Fruit fly (Drosophila melanogaster) whole organism, embryonic: ENCODE measurements around the gene alphaTub67C.

Experiments used
- CG10321 ChIP-seq: fragments of 200-800 bp; sonication (Bioruptor generic); IDR thresholded peaks from 2 replicates; pipeline ENCODE4 v1.3.6; 2022; ENCODE audit warnings: missing biosample characterization, missing genetic modification characterization
- CG10979 ChIP-seq: fragments of 200-800 bp; sonication (Bioruptor generic); optimal IDR thresholded peaks from 2 replicates; lab custom pipeline; 2018; ENCODE audit warnings: missing biosample characterization, mild to moderate bottlenecking, missing genetic modification characterization, moderate library complexity
- CG11560 ChIP-seq: fragments of 200-800 bp; sonication (Bioruptor generic); IDR thresholded peaks from 3 replicates; pipeline ENCODE4 v1.3.6; 2022; ENCODE audit warnings: missing biosample characterization, missing genetic modification characterization
- CG12219 ChIP-seq: fragments of 200-800 bp; sonication (Bioruptor generic); optimal IDR thresholded peaks from 3 replicates; lab custom pipeline; 2018; ENCODE audit warnings: missing biosample characterization, mild to moderate bottlenecking, missing genetic modification characterization
- CG12744 ChIP-seq: fragments of 200-800 bp; sonication (Bioruptor generic); optimal IDR thresholded peaks from 2 replicates; lab custom pipeline; 2016; ENCODE audit warnings: missing biosample characterization, missing genetic modification characterization
- CG13424 ChIP-seq: fragments of 200-800 bp; sonication (Bioruptor generic); optimal IDR thresholded peaks from 2 replicates; lab custom pipeline; 2019; ENCODE audit warnings: missing biosample characterization, mild to moderate bottlenecking, missing genetic modification characterization, moderate library complexity
- CG14860 ChIP-seq: fragments of 200-800 bp; sonication (Bioruptor generic); IDR thresholded peaks from 3 replicates; pipeline ENCODE4 v1.3.6; 2022; ENCODE audit warnings: missing biosample characterization, missing genetic modification characterization; ENCODE audit not compliant: partially characterized antibody
- CG17385 ChIP-seq: fragments of 200-800 bp; sonication (Bioruptor generic); optimal IDR thresholded peaks from 3 replicates; lab custom pipeline; 2018; ENCODE audit warnings: missing biosample characterization, mild to moderate bottlenecking, missing genetic modification characterization
- CG1832 ChIP-seq: fragments of 200-800 bp; sonication (Bioruptor generic); optimal IDR thresholded peaks from 2 replicates; lab custom pipeline; 2017; ENCODE audit warnings: missing biosample characterization, mild to moderate bottlenecking, missing genetic modification characterization, inconsistent platforms
- CG2712 ChIP-seq: fragments of 200-800 bp; optimal IDR thresholded peaks from 3 replicates; lab custom pipeline; 2019; ENCODE audit warnings: missing biosample characterization, mild to moderate bottlenecking, missing genetic modification characterization, moderate library complexity
- CG31388 ChIP-seq: fragments of 200-800 bp; sonication (Bioruptor generic); optimal IDR thresholded peaks from 2 replicates; lab custom pipeline; 2016; ENCODE audit warnings: missing biosample characterization, missing genetic modification characterization
- CG33557 ChIP-seq: fragments of 200-800 bp; sonication (Bioruptor generic); optimal IDR thresholded peaks from 2 replicates; lab custom pipeline; 2019; ENCODE audit warnings: missing biosample characterization, mild to moderate bottlenecking, missing genetic modification characterization, moderate library complexity
- CG3407 ChIP-seq: fragments of 200-800 bp; sonication (Bioruptor generic); optimal IDR thresholded peaks from 2 replicates; lab custom pipeline; 2018; ENCODE audit warnings: missing biosample characterization, mild to moderate bottlenecking, missing genetic modification characterization
- CG34224 ChIP-seq: fragments of 200-800 bp; sonication (Bioruptor generic); IDR thresholded peaks from 3 replicates; pipeline ENCODE4 v1.3.6; 2022; ENCODE audit warnings: missing biosample characterization, missing genetic modification characterization; ENCODE audit not compliant: partially characterized antibody
- CG3726 ChIP-seq: fragments of 200-800 bp; sonication (Bioruptor generic); IDR thresholded peaks from 3 replicates; pipeline ENCODE4, ENCODE4 v1.3.6; 2022; ENCODE audit warnings: missing biosample characterization, missing genetic modification characterization
- CG3838 ChIP-seq: fragments of 200-800 bp; sonication (Bioruptor generic); optimal IDR thresholded peaks from 3 replicates; lab custom pipeline; 2016; ENCODE audit warnings: missing biosample characterization, missing genetic modification characterization
- CG4282 ChIP-seq: fragments of 200-800 bp; sonication (Bioruptor generic); optimal IDR thresholded peaks from 2 replicates; lab custom pipeline; 2016; ENCODE audit warnings: missing biosample characterization, missing genetic modification characterization
- CG6272 ChIP-seq: fragments of 200-800 bp; sonication (Bioruptor generic); IDR thresholded peaks from 2 replicates; pipeline ENCODE4 v1.3.6; 2022; ENCODE audit warnings: missing biosample characterization, missing genetic modification characterization
- CG7987 ChIP-seq: fragments of 200-800 bp; sonication (Bioruptor generic); optimal IDR thresholded peaks from 2 replicates; lab custom pipeline; 2018; ENCODE audit warnings: missing biosample characterization, mild to moderate bottlenecking, missing genetic modification characterization, moderate library complexity
- CG8089 ChIP-seq: fragments of 200-800 bp; sonication (Bioruptor generic); optimal IDR thresholded peaks from 3 replicates; lab custom pipeline; 2016; ENCODE audit warnings: missing biosample characterization, missing genetic modification characterization
- CG8388 ChIP-seq: fragments of 200-800 bp; sonication (Bioruptor generic); optimal IDR thresholded peaks from 2 replicates; lab custom pipeline; 2019; ENCODE audit warnings: missing biosample characterization, mild to moderate bottlenecking, missing genetic modification characterization, moderate library complexity
- CG8924 ChIP-seq: fragments of 200-800 bp; optimal IDR thresholded peaks from 3 replicates; lab custom pipeline; 2019; ENCODE audit warnings: missing biosample characterization, mild to moderate bottlenecking, missing genetic modification characterization, moderate library complexity
- CG9609 ChIP-seq: fragments of 200-800 bp; sonication (Bioruptor generic); optimal IDR thresholded peaks from 3 replicates; lab custom pipeline; 2016; ENCODE audit warnings: missing biosample characterization, missing genetic modification characterization
- Dip2 ChIP-seq: fragments of 200-800 bp; sonication (Bioruptor generic); IDR thresholded peaks from 2 replicates; pipeline ENCODE4 v1.3.6; 2022; ENCODE audit warnings: missing biosample characterization, missing genetic modification characterization
- Dll ChIP-seq: fragments of 200-800 bp; sonication (Bioruptor generic); IDR thresholded peaks from 4 replicates; pipeline ENCODE4 v1.3.6; 2022; ENCODE audit warnings: missing biosample characterization, missing genetic modification characterization; ENCODE audit not compliant: partially characterized antibody
- Drgx ChIP-seq: fragments of 200-800 bp; sonication (Bioruptor generic); IDR thresholded peaks from 2 replicates; pipeline ENCODE4 v1.3.6; 2022; ENCODE audit warnings: missing biosample characterization, missing genetic modification characterization
- Hsf ChIP-seq: fragments of 200-800 bp; sonication (Bioruptor generic); optimal IDR thresholded peaks from 3 replicates; lab custom pipeline; 2016; ENCODE audit warnings: missing biosample characterization, missing genetic modification characterization
- Nf-YA ChIP-seq: fragments of 200-800 bp; sonication (Bioruptor generic); IDR thresholded peaks from 2 replicates; pipeline ENCODE4 v1.3.6; 2022; ENCODE audit warnings: missing biosample characterization, missing genetic modification characterization
- Optix ChIP-seq: fragments of 200-800 bp; sonication (Bioruptor generic); IDR thresholded peaks from 3 replicates; pipeline ENCODE4 v1.3.6; 2022; ENCODE audit warnings: missing biosample characterization, missing genetic modification characterization
- Ssrp ChIP-seq: fragments of 200-800 bp; sonication (Bioruptor generic); optimal IDR thresholded peaks from 2 replicates; lab custom pipeline; 2018; ENCODE audit warnings: missing biosample characterization, mild to moderate bottlenecking, missing genetic modification characterization, moderate library complexity
- Trl ChIP-seq, 3 experiments: fragments of >200 bp in 2 of 3; fragments of 200-800 bp in 1 of 3; sonication (Bioruptor generic) in 1 of 3; optimal IDR thresholded peaks; 2 replicates in 1 of 3; 3 replicates in 2 of 3; lab custom pipeline; 2016 to 2017; ENCODE audit warnings: missing biosample characterization in 1 of 3, missing genetic modification characterization in 1 of 3
- ash1 ChIP-seq: fragments of 200-800 bp; sonication (Bioruptor generic); optimal IDR thresholded peaks from 2 replicates; lab custom pipeline; 2018; ENCODE audit warnings: missing biosample characterization, mild to moderate bottlenecking, missing genetic modification characterization
- bab2 ChIP-seq: fragments of 200-800 bp; sonication (Bioruptor generic); optimal IDR thresholded peaks from 2 replicates; lab custom pipeline; 2016; ENCODE audit warnings: missing biosample characterization, missing genetic modification characterization
- bsh ChIP-seq, 2 experiments: fragments of 200-800 bp; sonication (Bioruptor generic); optimal IDR thresholded peaks; 2 replicates each; lab custom pipeline; 2017 to 2018; ENCODE audit warnings: mild to moderate bottlenecking in 2 of 2, missing biosample characterization in 2 of 2, missing genetic modification characterization in 2 of 2, moderate library complexity in 1 of 2
- cg ChIP-seq: fragments of 200-800 bp; sonication (Bioruptor generic); optimal IDR thresholded peaks from 3 replicates; lab custom pipeline; 2019; ENCODE audit warnings: missing biosample characterization, mild to moderate bottlenecking, missing genetic modification characterization, moderate library complexity
- cwo ChIP-seq: fragments of 200-800 bp; sonication (Bioruptor generic); optimal IDR thresholded peaks from 3 replicates; lab custom pipeline; 2017; ENCODE audit warnings: missing biosample characterization, missing genetic modification characterization, mild to moderate bottlenecking, moderate library complexity, missing genetic modification reagents
- fru ChIP-seq: fragments of >200 bp; optimal IDR thresholded peaks from 2 replicates; lab custom pipeline; 2017
- ftz-f1 ChIP-seq: fragments of 200-800 bp; sonication (Bioruptor generic); optimal IDR thresholded peaks from 2 replicates; lab custom pipeline; 2016; ENCODE audit warnings: missing biosample characterization, missing genetic modification characterization
- kni ChIP-seq: fragments of 200-800 bp; sonication (Bioruptor generic); optimal IDR thresholded peaks from 3 replicates; lab custom pipeline; 2017; ENCODE audit warnings: mild to moderate bottlenecking, missing biosample characterization, missing genetic modification reagents, missing genetic modification characterization
- lola ChIP-seq, 3 experiments: fragments of >200 bp in 2 of 3; fragments of 200-800 bp in 1 of 3; sonication (Bioruptor generic) in 1 of 3; optimal IDR thresholded peaks; 2 replicates each; lab custom pipeline; 2017 to 2019; ENCODE audit warnings: missing biosample characterization in 3 of 3, missing genetic modification characterization in 3 of 3, mild to moderate bottlenecking in 1 of 3, moderate library complexity in 1 of 3
- row ChIP-seq: fragments of 200-800 bp; sonication (Bioruptor generic); IDR thresholded peaks from 3 replicates; pipeline ENCODE4 v1.3.6; 2022; ENCODE audit warnings: missing biosample characterization, missing genetic modification characterization
- sc ChIP-seq, 3 experiments: fragments of >200 bp in 2 of 3; fragments of 200-800 bp in 1 of 3; sonication (Bioruptor generic) in 1 of 3; optimal IDR thresholded peaks; 2 replicates in 2 of 3; 3 replicates in 1 of 3; lab custom pipeline; 2017; ENCODE audit warnings: mild to moderate bottlenecking in 1 of 3, missing biosample characterization in 1 of 3, missing genetic modification characterization in 1 of 3, missing genetic modification reagents in 1 of 3
- sr ChIP-seq: fragments of 200-800 bp; sonication (Bioruptor generic); IDR thresholded peaks from 3 replicates; pipeline ENCODE4 v1.3.6; 2022; ENCODE audit warnings: missing biosample characterization, missing genetic modification characterization
- ssp ChIP-seq: fragments of 200-800 bp; sonication (Bioruptor generic); IDR thresholded peaks from 2 replicates; pipeline ENCODE4 v1.3.6; 2022; ENCODE audit warnings: missing biosample characterization, missing genetic modification characterization
- tap ChIP-seq: fragments of 200-800 bp; optimal IDR thresholded peaks from 3 replicates; lab custom pipeline; 2019; ENCODE audit warnings: missing biosample characterization, mild to moderate bottlenecking, missing genetic modification characterization, moderate library complexity
- zen ChIP-seq: fragments of 200-800 bp; sonication (Bioruptor generic); optimal IDR thresholded peaks from 3 replicates; lab custom pipeline; 2018; ENCODE audit warnings: missing biosample characterization, mild to moderate bottlenecking, missing genetic modification characterization, moderate library complexity

alphaTub67C gene

DNA sequence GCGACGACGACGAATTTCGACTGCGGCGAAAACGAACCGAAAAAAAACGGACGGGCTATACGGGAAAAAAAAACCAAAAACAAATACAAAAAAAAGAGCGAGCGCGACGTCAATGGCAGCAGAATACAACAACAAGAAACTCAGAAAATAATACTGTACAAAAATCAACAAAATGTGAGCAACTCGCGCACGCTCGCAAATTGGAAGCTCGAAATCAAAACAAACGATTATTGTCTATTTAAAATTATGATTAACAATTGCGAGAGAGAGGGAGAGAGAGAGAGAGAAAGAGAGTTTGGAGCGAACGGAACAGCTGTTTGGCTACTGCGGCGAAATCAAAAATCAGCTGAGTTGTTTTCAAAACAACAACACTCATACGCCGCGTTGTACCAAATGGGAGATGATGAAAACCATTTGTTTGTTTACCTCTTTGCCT, 5.5 kb upstream of the alphaTub67C start (continued):
- TF ChIP-seq CG34224 (peak; percentile 72), CG12219 (GFP tag; lab: Kevin White, UChicago) (no peak), Dll (GFP tag; lab: Robert Waterston, UW) (peak; percentile 64), CG6272 (GFP tag; lab: Robert Waterston, UW) (no peak), CG14860 (no peak), fru (lab: Kevin White, UChicago) (no peak), Ssrp (no peak), CG3726 (GFP tag; lab: Robert Waterston, UW) (no peak), CG12744 (GFP tag; lab: Kevin White, UChicago) (no peak)
- TF ChIP-seq, all 482 proteins: peak for 42

DNA sequence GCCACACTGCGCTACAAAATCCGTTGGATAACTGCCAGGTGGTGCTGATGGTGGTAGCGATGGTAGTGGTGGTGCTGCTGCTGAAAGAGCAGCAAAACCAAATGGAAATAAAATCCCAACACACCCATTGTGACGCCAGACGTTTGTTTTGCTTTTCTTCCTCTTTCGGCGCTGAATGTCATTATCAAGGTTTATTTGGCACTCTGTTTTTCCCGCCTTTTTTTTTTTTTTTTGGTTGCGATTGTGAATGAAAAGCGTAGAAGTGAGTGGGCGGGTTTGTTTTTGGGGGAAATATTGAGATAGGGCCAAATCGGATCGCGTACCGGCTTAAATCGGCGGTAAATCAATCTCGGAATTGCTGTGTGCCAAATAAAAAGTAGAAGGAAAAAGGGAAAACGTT, 3.8 kb upstream of the alphaTub67C start:
- TF ChIP-seq cwo, result no peak
- TF ChIP-seq ftz-f1 (GFP tag; lab: Kevin White, UChicago), result peak; percentile 4
- TF ChIP-seq Drgx (GFP tag; lab: Robert Waterston, UW), result 0 out of 2 replicates have a peak, but pooled peaks have one; percentile 9
- peak; percentile 37 for TF ChIP-seq CG17385 (GFP tag; lab: Kevin White, UChicago)
- TF ChIP-seq sr, result peak; percentile 56; the same call in 1 of the 3 replicates

DNA sequence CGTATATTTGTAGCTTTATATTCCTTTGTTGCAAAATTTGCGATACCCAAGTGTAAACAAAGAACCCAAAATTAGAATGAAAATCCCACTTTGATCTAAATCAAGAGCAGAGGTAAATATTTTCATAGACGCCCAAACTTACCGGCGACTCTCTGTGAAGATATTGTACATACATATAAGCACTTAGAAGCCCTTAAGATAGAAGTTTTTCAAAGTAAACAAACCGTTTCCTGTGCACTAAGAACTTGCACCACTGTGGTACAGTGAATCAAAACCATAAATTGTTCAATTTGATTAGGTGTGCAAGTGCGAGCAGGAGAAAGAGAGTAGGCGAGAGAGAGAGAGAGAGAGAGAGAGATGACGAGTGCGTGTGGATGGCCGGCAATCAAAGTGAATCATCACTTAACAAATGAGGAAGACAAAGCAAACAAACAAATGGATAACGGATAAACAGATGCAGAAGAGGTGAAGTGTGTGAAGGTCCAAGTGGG, 3.0 kb upstream of the alphaTub67C start:
- TF ChIP-seq CG3407 (peak; percentile 0), bsh (GFP tag; optimal IDR thresholded peaks at IDR 0.05; lab: Kevin White, UChicago) (peak; percentile 4 to 14), kni (GFP tag; lab: Kevin White, UChicago) (peak; percentile 24), row (peak; percentile 43; the same call in 1 of the 3 replicates), Trl (optimal IDR thresholded peaks at IDR 0.05; lab: Kevin White, UChicago) (peak; percentile 58 to 79), Trl (GFP tag; optimal IDR thresholded peaks at IDR 0.05; lab: Kevin White, UChicago) (peak; percentile 5), ash1 (GFP tag; lab: Kevin White, UChicago) (no peak), CG31388 (GFP tag; lab: Kevin White, UChicago) (no peak), zen (tag; lab: Kevin White, UChicago) (peak; percentile 4), Hsf (peak; percentile 10), CG11560 (tag; lab: Robert Waterston, UW) (no peak), Nf-YA (no peak), CG3838 (GFP tag; lab: Kevin White, UChicago) (no peak), Dll (GFP tag; lab: Robert Waterston, UW) (0 out of 4 replicates have a peak, but pooled peaks have one; percentile 10), lola (GFP tag; optimal IDR thresholded peaks at IDR 0.05; lab: Kevin White, UChicago) (peak in 1 of 3 experiments; percentile 24), CG8089 (GFP tag; lab: Kevin White, UChicago) (peak; percentile 3), CG2712 (tag; lab: Kevin White, UChicago) (peak; percentile 28), CG8924 (tag; lab: Kevin White, UChicago) (peak; percentile 29), tap (peak; percentile 2), CG8388 (GFP tag; lab: Kevin White, UChicago) (peak; percentile 68), bab2 (GFP tag; lab: Kevin White, UChicago) (no peak), CG9609 (GFP tag; lab: Kevin White, UChicago) (no peak), CG13424 (peak; percentile 20), CG10321 (GFP tag; lab: Robert Waterston, UW) (peak; percentile 68), CG33557 (GFP tag; lab: Kevin White, UChicago) (peak; percentile 22), CG10979 (tag; lab: Kevin White, UChicago) (peak; percentile 27), CG7987 (GFP tag; lab: Kevin White, UChicago) (no peak), cg (GFP tag; lab: Kevin White, UChicago) (peak; percentile 71), CG4282 (GFP tag; lab: Kevin White, UChicago) (peak; percentile 53), ssp (GFP tag; lab: Robert Waterston, UW) (no peak), CG1832 (GFP tag; lab: Kevin White, UChicago) (peak; percentile 69), sc (optimal IDR thresholded peaks at IDR 0.05; lab: Kevin White, UChicago) (no peak), sc (GFP tag; optimal IDR thresholded peaks at IDR 0.05; lab: Kevin White, UChicago) (peak; percentile 23), Dip2 (GFP tag; lab: Robert Waterston, UW) (no peak), Optix (GFP tag; lab: Robert Waterston, UW) (peak; percentile 12; the same call in 1 of the 3 replicates)
